Worm (Caenorhabditis elegans): ENCODE results near the gene M02E1.1.

DNA sequence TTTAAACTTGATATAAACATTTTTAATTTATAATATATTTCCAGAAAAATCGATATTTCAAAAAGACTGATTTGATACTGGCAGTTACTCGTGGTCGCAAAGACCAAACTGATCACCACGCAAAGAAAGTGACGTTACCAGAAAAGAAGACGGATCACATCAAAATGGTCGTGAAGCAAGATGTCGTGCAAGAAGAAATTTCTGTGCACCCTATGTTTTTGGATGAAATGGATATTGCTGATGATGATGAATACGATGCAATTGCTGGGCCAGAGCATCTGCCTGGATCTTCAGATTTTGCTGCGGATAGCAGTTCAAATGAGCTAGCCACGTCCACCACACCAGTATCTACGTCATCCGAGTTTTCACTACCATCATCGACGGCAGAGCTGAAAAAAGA lies 2.8 kb downstream of the M02E1.1 start:
- no peak for TF ChIP-seq ceh-43 (GFP tag; optimal IDR thresholded peaks at IDR 0.05)
- TF ChIP-seq unc-62 (GFP tag; optimal IDR thresholded peaks at IDR 0.05), result no peak
- TF ChIP-seq unc-39 (tag; optimal IDR thresholded peaks at IDR 0.05), result no peak
- TF ChIP-seq elt-1 (tag; optimal IDR thresholded peaks at IDR 0.05; ENCODE audit: borderline replicate concordance, insufficient read depth), result no peak
- no peak for TF ChIP-seq mep-1 (tag; optimal IDR thresholded peaks at IDR 0.05)
- no peak for TF ChIP-seq ceh-83 (GFP tag; optimal IDR thresholded peaks at IDR 0.05)
- TF ChIP-seq lin-32 (GFP tag; optimal IDR thresholded peaks at IDR 0.05), result no peak
